Worm (Caenorhabditis elegans) whole organism, late embryonic: ENCODE data around the gene ubc-13.
"Not testable (repeated sequence)": the region's sequence is repeated elsewhere in the genome, so short reads cannot be mapped to it uniquely, and the experiment has no call there.

Experiments
- C08G9.2 ChIP-seq: sonication (generic microtip); optimal IDR thresholded peaks from 2 replicates; lab custom pipeline; 2016; ENCODE audit warnings: mild to moderate bottlenecking, missing genetic modification characterization, moderate library complexity, missing compliant biosample characterization
- ahr-1 ChIP-seq: sonication (generic microtip); optimal IDR thresholded peaks from 2 replicates; lab custom pipeline; 2016; ENCODE audit warnings: missing genetic modification characterization, missing compliant biosample characterization
- ama-1 ChIP-seq: fragments of 150-350 bp; optimal IDR thresholded peaks from 2 replicates; lab custom pipeline; 2014
- ceh-18 ChIP-seq: sonication (generic microtip); optimal IDR thresholded peaks from 2 replicates; lab custom pipeline; 2016; ENCODE audit warnings: missing genetic modification characterization, missing compliant biosample characterization
- ceh-2 ChIP-seq: sonication (generic microtip); optimal IDR thresholded peaks from 2 replicates; lab custom pipeline; 2016; ENCODE audit warnings: missing genotype, missing genetic modification characterization, missing compliant biosample characterization
- ceh-22 ChIP-seq: sonication (generic microtip); optimal IDR thresholded peaks from 2 replicates; lab custom pipeline; 2017; ENCODE audit warnings: missing biosample characterization, missing genetic modification characterization
- ceh-24 ChIP-seq: sonication (generic microtip); optimal IDR thresholded peaks from 2 replicates; lab custom pipeline; 2016; ENCODE audit warnings: mild to moderate bottlenecking, missing genetic modification characterization, missing compliant biosample characterization
- ceh-31 ChIP-seq: sonication (generic microtip); optimal IDR thresholded peaks from 2 replicates; lab custom pipeline; 2016; ENCODE audit warnings: missing genetic modification characterization, missing compliant biosample characterization
- ceh-34 ChIP-seq: sonication (generic microtip); optimal IDR thresholded peaks from 2 replicates; lab custom pipeline; 2016; ENCODE audit warnings: mild to moderate bottlenecking, missing genetic modification characterization, missing compliant biosample characterization
- ceh-6 ChIP-seq: fragments of 200-800 bp; sonication (Bioruptor generic); optimal IDR thresholded peaks from 2 replicates; lab custom pipeline; 2018; ENCODE audit warnings: mild to moderate bottlenecking, missing genetic modification characterization, missing compliant biosample characterization
- ceh-9 ChIP-seq: sonication (generic microtip); optimal IDR thresholded peaks from 2 replicates; lab custom pipeline; 2016; ENCODE audit warnings: mild to moderate bottlenecking, missing genetic modification characterization, inconsistent platforms, missing compliant biosample characterization
- che-1 ChIP-seq: sonication (generic microtip); optimal IDR thresholded peaks from 2 replicates; lab custom pipeline; 2016; ENCODE audit warnings: mild to moderate bottlenecking, missing genetic modification characterization, missing compliant biosample characterization
- dmd-4 ChIP-seq: sonication (generic microtip); optimal IDR thresholded peaks from 2 replicates; lab custom pipeline; 2016; ENCODE audit warnings: borderline replicate concordance, missing genetic modification characterization, missing compliant biosample characterization
- dve-1 ChIP-seq: sonication (generic microtip); optimal IDR thresholded peaks from 2 replicates; lab custom pipeline; 2017; ENCODE audit warnings: antibody characterized with exemption, mild to moderate bottlenecking, missing genetic modification characterization, missing compliant biosample characterization
- elt-2 ChIP-seq: sonication (generic microtip); optimal IDR thresholded peaks from 2 replicates; lab custom pipeline; 2016; ENCODE audit warnings: missing genetic modification reagents, missing genetic modification characterization, missing compliant biosample characterization
- ets-4 ChIP-seq: sonication (generic microtip); optimal IDR thresholded peaks from 2 replicates; lab custom pipeline; 2016; ENCODE audit warnings: missing genetic modification characterization, missing compliant biosample characterization
- fkh-10 ChIP-seq: fragments of 150-350 bp; optimal IDR thresholded peaks from 2 replicates; lab custom pipeline; 2014; ENCODE audit warnings: missing biosample characterization, missing genetic modification reagents, missing genetic modification characterization
- fkh-6 ChIP-seq: sonication (generic microtip); optimal IDR thresholded peaks from 2 replicates; lab custom pipeline; 2016; ENCODE audit warnings: missing genetic modification characterization, missing compliant biosample characterization
- hlh-15 ChIP-seq: sonication (generic microtip); optimal IDR thresholded peaks from 2 replicates; lab custom pipeline; 2016; ENCODE audit warnings: missing genetic modification characterization, missing compliant biosample characterization
- hlh-30 ChIP-seq: sonication (generic microtip); optimal IDR thresholded peaks from 2 replicates; lab custom pipeline; 2017; ENCODE audit warnings: antibody characterized with exemption, missing genetic modification characterization, missing compliant biosample characterization; ENCODE audit not compliant: insufficient read depth
- lim-6 ChIP-seq: sonication (generic microtip); optimal IDR thresholded peaks from 2 replicates; lab custom pipeline; 2016; ENCODE audit warnings: missing genetic modification characterization, missing compliant biosample characterization
- madf-2 ChIP-seq: sonication (generic microtip); optimal IDR thresholded peaks from 2 replicates; lab custom pipeline; 2017; ENCODE audit warnings: missing genetic modification characterization, missing compliant biosample characterization
- mec-3 ChIP-seq: sonication (generic microtip); optimal IDR thresholded peaks from 2 replicates; lab custom pipeline; 2016; ENCODE audit warnings: borderline replicate concordance, missing genetic modification characterization, missing compliant biosample characterization
- npax-4 ChIP-seq: sonication (generic microtip); optimal IDR thresholded peaks from 2 replicates; lab custom pipeline; 2016; ENCODE audit warnings: missing genetic modification characterization, missing compliant biosample characterization
- pax-1 ChIP-seq: fragments of 150-350 bp; optimal IDR thresholded peaks from 2 replicates; lab custom pipeline; 2014; ENCODE audit warnings: missing biosample characterization, missing genetic modification characterization
- pha-2 ChIP-seq: sonication (generic microtip); optimal IDR thresholded peaks from 2 replicates; lab custom pipeline; 2017; ENCODE audit warnings: mild to moderate bottlenecking, missing genetic modification characterization, missing compliant biosample characterization
- pha-4 ChIP-seq: fragments of 150-350 bp; optimal IDR thresholded peaks from 2 replicates; lab custom pipeline; 2018; ENCODE audit warnings: missing biosample characterization, missing genetic modification reagents, missing genetic modification characterization
- rnt-1 ChIP-seq: sonication (generic microtip); optimal IDR thresholded peaks from 2 replicates; lab custom pipeline; 2016; ENCODE audit warnings: missing genetic modification characterization, missing compliant biosample characterization
- sdc-2 ChIP-seq: sonication (generic microtip); optimal IDR thresholded peaks from 2 replicates; lab custom pipeline; 2016; ENCODE audit warnings: missing genotype, missing genetic modification characterization, missing compliant biosample characterization
- sox-2 ChIP-seq: fragments of 200-800 bp; sonication (Bioruptor generic); IDR thresholded peaks from 2 replicates; pipeline ENCODE4 v1.3.6; 2022; ENCODE audit warnings: missing genetic modification reagents, missing genetic modification characterization, missing compliant biosample characterization
- sox-4 ChIP-seq: sonication (generic microtip); optimal IDR thresholded peaks from 2 replicates; lab custom pipeline; 2017; ENCODE audit warnings: mild to moderate bottlenecking, missing genetic modification characterization, inconsistent platforms, missing compliant biosample characterization
- tbx-2 ChIP-seq: sonication (generic microtip); optimal IDR thresholded peaks from 2 replicates; lab custom pipeline; 2016; ENCODE audit warnings: missing genetic modification characterization, missing compliant biosample characterization
- ttx-3 ChIP-seq: sonication (generic microtip); optimal IDR thresholded peaks from 2 replicates; lab custom pipeline; 2016; ENCODE audit warnings: missing genetic modification reagents, missing genetic modification characterization, missing compliant biosample characterization
- unc-42 ChIP-seq: sonication (generic microtip); optimal IDR thresholded peaks from 2 replicates; lab custom pipeline; 2016; ENCODE audit warnings: missing genotype, missing genetic modification characterization, missing compliant biosample characterization
- unc-55 ChIP-seq: sonication (generic microtip); optimal IDR thresholded peaks from 2 replicates; lab custom pipeline; 2017; ENCODE audit warnings: missing biosample characterization, missing genetic modification reagents, missing genetic modification characterization
- unc-86 ChIP-seq: sonication (generic microtip); optimal IDR thresholded peaks from 2 replicates; lab custom pipeline; 2016; ENCODE audit warnings: missing genetic modification characterization, missing compliant biosample characterization

ubc-13 gene

DNA sequence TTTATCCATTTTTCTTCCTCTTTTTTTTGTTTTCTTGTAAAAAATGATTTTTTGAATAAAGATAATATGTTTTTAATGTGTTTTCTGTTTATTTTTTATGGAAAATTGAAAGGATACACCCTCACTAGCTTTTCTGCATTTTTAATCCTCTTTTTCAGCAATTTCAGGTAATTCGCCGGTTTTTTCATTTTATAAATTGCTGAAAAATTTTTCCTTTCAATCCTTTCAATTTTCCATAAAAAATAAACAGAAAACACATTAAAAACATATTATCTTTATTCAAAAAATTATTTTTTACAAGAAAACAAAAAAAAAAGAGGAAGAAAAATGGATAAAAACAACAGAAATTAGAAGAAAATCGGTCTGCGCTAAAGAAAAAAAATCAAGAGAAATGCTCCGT is 7.8 kb downstream of the ubc-13 start, which contains the start of gene Y54G2A.50:
Gene Y54G2A.50 (plus strand): TSS at position 301 of the 400 bp plus-strand sequence.
- TF ChIP-seq sdc-2, pax-1, ceh-18 (tag; lab: Kevin White, UChicago): not testable (repeated sequence)

- TF ChIP-seq madf-2 (tag; lab: Kevin White, UChicago) (no peak), ceh-22 (tag; lab: Kevin White, UChicago) (no peak), hlh-30 (tag; lab: Kevin White, UChicago) (no peak), ceh-6 (GFP tag; lab: Kevin White, UChicago) (no peak), ceh-34 (tag; lab: Kevin White, UChicago) (no peak), pha-4 (tag; lab: Kevin White, UChicago) (no peak), pha-2 (tag; lab: Kevin White, UChicago) (no peak), pax-1 (tag; lab: Kevin White, UChicago) (no peak), che-1 (tag; lab: Kevin White, UChicago) (no peak), dmd-4 (no peak), hlh-15 (no peak), C08G9.2 (tag; lab: Kevin White, UChicago) (no peak), mec-3 (no peak), rnt-1 (no peak)
These were observed 9.4 kb downstream of the ubc-13 start for ce11 chrIV:2916043-2916442.

ce11 chrIV:2914545-2914944 is 10.9 kb downstream of the ubc-13 start:
- TF ChIP-seq ceh-31 (no peak), npax-4 (tag; lab: Kevin White, UChicago) (no peak), elt-2 (tag; lab: Kevin White, UChicago) (no peak), sox-2 (no peak), pha-2 (tag; lab: Kevin White, UChicago) (no peak), dve-1 (tag; lab: Kevin White, UChicago) (no peak), ceh-6 (GFP tag; lab: Kevin White, UChicago) (no peak), ets-4 (tag; lab: Kevin White, UChicago) (no peak), ceh-9 (no peak), unc-55 (no peak)

ce11 chrIV:2897644-2898160 is 27.8 kb downstream of the ubc-13 start, which contains the start of gene Y54G2A.36:
TSS of gene Y54G2A.36 (plus strand) at chrIV:2897694.
- TF ChIP-seq ceh-24 (no peak), ceh-9 (no peak), ceh-31 (no peak), ama-1 (lab: Kevin White, UChicago) (no peak), fkh-10 (no peak), fkh-6 (tag; lab: Kevin White, UChicago) (no peak), sox-4 (no peak), ttx-3 (tag; lab: Kevin White, UChicago) (no peak), ceh-18 (tag; lab: Kevin White, UChicago) (no peak), elt-2 (tag; lab: Kevin White, UChicago) (no peak), tbx-2 (no peak), unc-42 (tag; lab: Kevin White, UChicago) (no peak), hlh-30 (tag; lab: Kevin White, UChicago) (no peak), C08G9.2 (tag; lab: Kevin White, UChicago) (no peak), pha-4 (tag; lab: Kevin White, UChicago) (no peak), lim-6 (tag; lab: Kevin White, UChicago) (no peak), unc-86 (tag; lab: Kevin White, UChicago) (no peak), ceh-2 (tag; lab: Kevin White, UChicago) (no peak)
- TF ChIP-seq, all 69 proteins: peak for 0

DNA sequence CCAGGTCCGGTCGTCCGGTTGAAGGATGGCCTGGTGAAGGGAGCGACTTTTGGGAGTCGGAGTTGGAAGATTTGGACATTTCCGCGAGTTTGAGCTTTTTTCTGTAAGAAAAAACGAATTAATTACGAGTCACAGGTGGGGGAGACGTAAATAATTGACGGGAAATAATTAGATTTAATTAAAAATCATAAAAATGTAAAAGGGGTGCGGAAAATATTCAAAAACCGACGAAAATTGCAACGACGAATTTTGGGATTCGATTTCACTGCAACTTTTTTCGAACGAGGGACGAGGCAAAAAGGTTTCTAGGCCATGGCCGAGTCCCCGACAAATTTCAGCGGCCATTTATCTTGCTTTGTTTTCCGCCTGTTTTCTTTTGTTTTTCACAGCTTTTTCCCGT is 30.9 kb downstream of the ubc-13 start, which contains the start of gene Y54G2A.19:
Gene Y54G2A.19 (minus strand): TSS at position 101 of the 400 bp plus-strand sequence.
- not testable (repeated sequence) for TF ChIP-seq ahr-1, C08G9.2, sdc-2 (tag; lab: Kevin White, UChicago)
